Fruit fly (Drosophila melanogaster) whole organism, embryonic: Measurements from ENCODE around the gene CG17362.
A peak's percentile ranks its signal among the peaks of the same experiment; 100 is the strongest.

Experiments used
- CG9932 ChIP-seq: fragments of 200-800 bp; sonication (Bioruptor generic); IDR thresholded peaks from 2 replicates; pipeline ENCODE4 v1.3.6; 2022; ENCODE audit warnings: missing biosample characterization, missing genetic modification characterization
- Hmr ChIP-seq: fragments of 200-800 bp; sonication (Bioruptor generic); optimal IDR thresholded peaks from 3 replicates; lab custom pipeline; 2017; ENCODE audit warnings: mild to moderate bottlenecking, missing biosample characterization, missing genetic modification reagents, missing genetic modification characterization
- gsb ChIP-seq: fragments of 200-800 bp; sonication (Bioruptor generic); IDR thresholded peaks from 2 replicates; pipeline ENCODE4 v1.3.6; 2022; ENCODE audit warnings: missing biosample characterization, missing genetic modification characterization
- lov ChIP-seq, 2 experiments: fragments of 200-800 bp in 1 of 2; fragments of >200 bp in 1 of 2; sonication (Bioruptor generic) in 1 of 2; IDR thresholded peaks in 1 of 2; optimal IDR thresholded peaks in 1 of 2; 2 replicates in 1 of 2; 3 replicates in 1 of 2; pipeline versions ENCODE4 v1.3.6 to Lab custom; 2017 to 2022; ENCODE audit warnings: missing biosample characterization in 1 of 2, missing genetic modification characterization in 1 of 2
- zfh1 ChIP-seq: fragments of 200-800 bp; sonication (Bioruptor generic); IDR thresholded peaks from 3 replicates; pipeline ENCODE4 v1.3.6; 2022; ENCODE audit warnings: missing biosample characterization, missing genetic modification characterization

DNA sequence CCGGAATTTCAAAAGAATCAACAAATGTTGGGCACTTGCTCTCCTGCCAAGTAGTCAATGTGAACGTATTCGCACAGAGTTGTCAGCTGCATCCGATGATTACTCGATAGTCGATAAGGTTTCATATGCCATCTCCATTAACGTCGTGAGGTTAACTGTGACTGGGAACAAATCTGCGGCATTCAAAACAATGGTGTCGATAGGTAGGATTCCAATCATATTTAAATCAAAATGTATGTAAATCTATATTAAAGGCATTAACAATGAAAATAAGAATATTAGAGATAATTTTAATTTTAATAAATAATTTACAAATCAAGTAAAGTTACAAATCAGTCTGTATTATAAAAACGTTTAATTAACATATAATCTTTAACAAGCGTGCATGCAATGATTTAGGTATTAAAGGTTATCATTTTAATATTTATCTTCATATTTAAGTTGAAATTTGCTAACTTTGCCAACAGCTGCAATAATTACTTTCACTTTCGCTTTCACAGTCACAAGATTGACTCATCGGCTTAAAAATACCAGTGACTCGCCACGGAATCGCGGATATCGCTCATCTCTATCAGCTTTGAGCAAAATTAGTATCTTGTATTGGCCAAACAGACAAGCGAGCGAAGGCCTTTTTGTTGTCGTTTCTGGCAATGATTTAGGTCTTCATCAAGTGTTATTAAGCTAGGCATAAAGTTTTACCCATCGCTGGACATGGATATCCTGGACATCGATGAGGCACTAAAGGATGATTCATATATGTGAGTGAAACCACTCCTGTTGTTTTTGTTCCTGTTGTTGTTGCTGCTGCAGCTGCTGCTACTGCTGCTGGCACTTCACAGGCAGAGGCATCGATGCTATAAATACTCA lies 21.6 kb upstream of the CG17362 start, which contains the start of the genes Meics, Nxf3 and ssp2:
- TF ChIP-seq CG9932 (GFP tag; lab: Robert Waterston, UW) (peak; percentile 74), lov (optimal IDR thresholded peaks at IDR 0.05; lab: Kevin White, UChicago) (no peak), lov (GFP tag; IDR thresholded peaks at IDR 0.05; lab: Robert Waterston, UW) (0 out of 3 replicates have a peak, but pooled peaks have one; percentile 38), gsb (GFP tag; lab: Robert Waterston, UW) (no peak), Hmr (GFP tag; lab: Kevin White, UChicago) (no peak), zfh1 (GFP tag; lab: Robert Waterston, UW) (peak; percentile 25; the same call in 1 of the 3 replicates)
